Fruit fly (Drosophila melanogaster) whole organism, adult: ENCODE measurements around the gene CG6443.

Experiments used
- CG11617 ChIP-seq: fragments of 200-800 bp; sonication (Bioruptor generic); optimal IDR thresholded peaks from 2 replicates; lab custom pipeline; 2017; ENCODE audit warnings: mild to moderate bottlenecking, missing biosample characterization, missing genetic modification reagents, missing genetic modification characterization
- CG12768 ChIP-seq: fragments of 200-800 bp; sonication (Bioruptor generic); optimal IDR thresholded peaks from 2 replicates; lab custom pipeline; 2017; ENCODE audit warnings: missing biosample characterization, missing genetic modification characterization, mild to moderate bottlenecking, moderate library complexity, missing genetic modification reagents
- CG14711 ChIP-seq: fragments of 200-800 bp; sonication (Bioruptor generic); optimal IDR thresholded peaks from 2 replicates; lab custom pipeline; 2018; ENCODE audit warnings: missing biosample characterization, mild to moderate bottlenecking, missing genetic modification characterization, moderate library complexity
- CG1620 ChIP-seq: fragments of 200-800 bp; sonication (Bioruptor generic); optimal IDR thresholded peaks from 2 replicates; lab custom pipeline; 2016; ENCODE audit warnings: missing biosample characterization, missing genetic modification characterization
- CG33017 ChIP-seq: fragments of 200-800 bp; sonication (Bioruptor generic); optimal IDR thresholded peaks from 2 replicates; lab custom pipeline; 2018; ENCODE audit warnings: missing biosample characterization, mild to moderate bottlenecking, missing genetic modification characterization, moderate library complexity
- CG5204 ChIP-seq: fragments of 200-800 bp; sonication (Bioruptor generic); optimal IDR thresholded peaks from 2 replicates; lab custom pipeline; 2016; ENCODE audit warnings: missing biosample characterization, missing genetic modification characterization
- CG7045 ChIP-seq: fragments of 200-800 bp; sonication (Bioruptor generic); optimal IDR thresholded peaks from 2 replicates; lab custom pipeline; 2017; ENCODE audit warnings: missing biosample characterization, mild to moderate bottlenecking, missing genetic modification characterization
- CG7101 ChIP-seq: fragments of 200-800 bp; sonication (Bioruptor generic); optimal IDR thresholded peaks from 2 replicates; lab custom pipeline; 2018; ENCODE audit warnings: missing biosample characterization, mild to moderate bottlenecking, missing genetic modification characterization, moderate library complexity
- Clk ChIP-seq: fragments of 200-800 bp; sonication (Bioruptor generic); optimal IDR thresholded peaks from 2 replicates; lab custom pipeline; 2017; ENCODE audit warnings: missing biosample characterization, missing genetic modification characterization
- Crg-1 ChIP-seq: fragments of 200-800 bp; sonication (Bioruptor generic); optimal IDR thresholded peaks from 2 replicates; lab custom pipeline; 2016; ENCODE audit warnings: missing biosample characterization, missing genetic modification characterization
- Hr96 ChIP-seq: fragments of 200-800 bp; sonication (Bioruptor generic); optimal IDR thresholded peaks from 2 replicates; lab custom pipeline; 2016; ENCODE audit warnings: missing biosample characterization, missing genetic modification characterization
- Mnt ChIP-seq: fragments of 200-800 bp; sonication (Bioruptor generic); optimal IDR thresholded peaks from 2 replicates; lab custom pipeline; 2016; ENCODE audit warnings: missing biosample characterization, mild to moderate bottlenecking, missing genetic modification characterization
- bab1 ChIP-seq: fragments of 200-800 bp; sonication (Bioruptor generic); optimal IDR thresholded peaks from 3 replicates; lab custom pipeline; 2019; ENCODE audit warnings: missing biosample characterization, mild to moderate bottlenecking, missing genetic modification characterization, moderate library complexity
- cic ChIP-seq: fragments of 200-800 bp; sonication (Bioruptor generic); optimal IDR thresholded peaks from 2 replicates; lab custom pipeline; 2017; ENCODE audit warnings: missing biosample characterization, mild to moderate bottlenecking, missing genetic modification characterization, moderate library complexity
- cnc ChIP-seq, 2 experiments: fragments of >200 bp; optimal IDR thresholded peaks; 2 replicates each; lab custom pipeline; 2017
- kay ChIP-seq: fragments of 200-800 bp; sonication (Bioruptor generic); peaks from one replicate; lab custom pipeline; 2016; ENCODE audit warnings: missing biosample characterization, missing genetic modification characterization, borderline replicate concordance
- ovo ChIP-seq: fragments of 200-800 bp; sonication (Bioruptor generic); optimal IDR thresholded peaks from 2 replicates; lab custom pipeline; 2016; ENCODE audit warnings: missing biosample characterization, missing genetic modification characterization
- pad ChIP-seq: fragments of 200-800 bp; sonication (Bioruptor generic); optimal IDR thresholded peaks from 3 replicates; lab custom pipeline; 2017; ENCODE audit warnings: missing biosample characterization, missing genetic modification characterization, mild to moderate bottlenecking, moderate library complexity, missing genetic modification reagents
- tj ChIP-seq: fragments of 200-800 bp; sonication (Bioruptor generic); optimal IDR thresholded peaks from 3 replicates; lab custom pipeline; 2017; ENCODE audit warnings: missing biosample characterization, mild to moderate bottlenecking, missing genetic modification characterization, moderate library complexity
- toe ChIP-seq: fragments of 200-800 bp; sonication (Bioruptor generic); optimal IDR thresholded peaks from 2 replicates; lab custom pipeline; 2016; ENCODE audit warnings: missing biosample characterization, missing genetic modification characterization

Gene CG6443

dm6 chr2L:10706267-10706666, 22.5 kb upstream of the CG6443 start:
- TF ChIP-seq CG11617 (GFP tag; lab: Kevin White, UChicago) = no peak
- no peak for TF ChIP-seq CG12768
- no peak for TF ChIP-seq CG1620 (GFP tag; lab: Kevin White, UChicago)
- TF ChIP-seq CG7045 = no peak
- TF ChIP-seq CG33017 = no peak
- no peak for TF ChIP-seq pad (GFP tag; lab: Kevin White, UChicago)
- TF ChIP-seq cnc (optimal IDR thresholded peaks at IDR 0.05; lab: Kevin White, UChicago) = no peak
- no peak for TF ChIP-seq ovo (GFP tag; lab: Kevin White, UChicago)
- no peak for TF ChIP-seq CG14711 (tag; lab: Kevin White, UChicago)
- TF ChIP-seq Crg-1 (GFP tag; lab: Kevin White, UChicago) = no peak
- TF ChIP-seq tj (GFP tag; lab: Kevin White, UChicago) = no peak
- no peak for TF ChIP-seq bab1 (GFP tag; lab: Kevin White, UChicago)
- TF ChIP-seq Hr96 = no peak
- TF ChIP-seq cic (GFP tag; lab: Kevin White, UChicago) = no peak
- no peak for TF ChIP-seq Clk (GFP tag; lab: Kevin White, UChicago)
- TF ChIP-seq kay (GFP tag; lab: Kevin White, UChicago) = no peak
- no peak for TF ChIP-seq Mnt (GFP tag; lab: Kevin White, UChicago)

dm6 chr2L:10708089-10708488, 20.7 kb upstream of the CG6443 start:
- TF ChIP-seq CG7101 (no peak), toe (GFP tag; lab: Kevin White, UChicago) (no peak), Hr96 (no peak), pad (GFP tag; lab: Kevin White, UChicago) (no peak), Mnt (GFP tag; lab: Kevin White, UChicago) (no peak), CG12768 (no peak), cic (GFP tag; lab: Kevin White, UChicago) (no peak), cnc (optimal IDR thresholded peaks at IDR 0.05; lab: Kevin White, UChicago) (no peak), CG5204 (GFP tag; lab: Kevin White, UChicago) (no peak), CG1620 (GFP tag; lab: Kevin White, UChicago) (no peak), kay (GFP tag; lab: Kevin White, UChicago) (no peak), CG11617 (GFP tag; lab: Kevin White, UChicago) (no peak), ovo (GFP tag; lab: Kevin White, UChicago) (no peak), CG14711 (tag; lab: Kevin White, UChicago) (no peak), Clk (GFP tag; lab: Kevin White, UChicago) (no peak), CG33017 (no peak)

dm6 chr2L:10709353-10709752, 19.4 kb upstream of the CG6443 start, which contains the start of gene Lip2:
Lip2 (minus strand) TSS chr2L:10709453.
- TF ChIP-seq kay (GFP tag; lab: Kevin White, UChicago) (peak; percentile 17), CG11617 (GFP tag; lab: Kevin White, UChicago) (no peak)

DNA sequence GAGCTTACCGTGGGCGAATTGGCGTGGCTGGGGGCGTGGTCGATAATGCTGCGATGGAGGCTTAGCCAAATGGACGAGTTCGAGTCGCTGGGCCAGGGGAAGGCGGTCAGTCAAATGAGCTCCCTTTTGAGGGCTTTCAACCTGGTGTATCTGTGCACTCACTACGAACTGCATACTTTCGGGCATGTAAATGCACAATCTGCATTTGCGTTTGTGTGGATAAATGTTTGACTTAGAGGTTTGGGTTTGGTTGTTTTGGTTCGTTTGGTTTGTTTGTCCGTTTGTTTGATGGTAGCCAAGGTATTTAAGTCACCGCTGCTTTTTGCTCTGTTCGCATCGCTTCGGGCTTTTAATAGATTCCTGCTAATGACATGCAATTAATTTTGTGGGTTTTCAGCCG, 17.6 kb upstream of the CG6443 start:
- no peak for TF ChIP-seq Hr96
- TF ChIP-seq kay (GFP tag; lab: Kevin White, UChicago) = no peak
- no peak for TF ChIP-seq CG12768
- no peak for TF ChIP-seq Crg-1 (GFP tag; lab: Kevin White, UChicago)
- TF ChIP-seq CG14711 (tag; lab: Kevin White, UChicago) = no peak
- TF ChIP-seq cic (GFP tag; lab: Kevin White, UChicago) = no peak
- no peak for TF ChIP-seq CG5204 (GFP tag; lab: Kevin White, UChicago)
- no peak for TF ChIP-seq ovo (GFP tag; lab: Kevin White, UChicago)
- no peak for TF ChIP-seq CG33017
- no peak for TF ChIP-seq pad (GFP tag; lab: Kevin White, UChicago)
- no peak for TF ChIP-seq Clk (GFP tag; lab: Kevin White, UChicago)
- TF ChIP-seq cnc (optimal IDR thresholded peaks at IDR 0.05; lab: Kevin White, UChicago) = no peak
- no peak for TF ChIP-seq Mnt (GFP tag; lab: Kevin White, UChicago)
- no peak for TF ChIP-seq CG7045

DNA sequence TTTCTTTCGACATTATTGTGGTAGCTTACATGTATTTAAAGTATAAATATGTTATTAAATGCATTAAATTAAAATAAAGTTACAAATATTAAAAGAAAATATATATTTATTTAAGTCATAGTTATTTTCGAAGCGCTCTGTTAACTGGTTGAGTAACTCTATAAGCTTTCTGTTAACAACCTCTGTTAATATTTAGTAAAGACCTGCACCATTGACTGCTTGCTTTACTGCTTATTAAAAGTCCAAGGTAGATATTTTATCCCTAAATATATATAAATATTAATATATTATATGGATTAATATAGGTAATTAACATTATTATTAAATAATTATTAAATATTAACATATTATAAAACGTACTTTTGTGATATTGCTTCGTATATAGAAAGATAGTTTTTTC, 7.2 kb upstream of the CG6443 start:
- TF ChIP-seq CG5204 (GFP tag; lab: Kevin White, UChicago) (no peak), bab1 (GFP tag; lab: Kevin White, UChicago) (no peak), tj (GFP tag; lab: Kevin White, UChicago) (no peak), CG7101 (no peak), cnc (optimal IDR thresholded peaks at IDR 0.05; lab: Kevin White, UChicago) (no peak), CG33017 (no peak), Crg-1 (GFP tag; lab: Kevin White, UChicago) (no peak), CG14711 (tag; lab: Kevin White, UChicago) (no peak), CG12768 (no peak), kay (GFP tag; lab: Kevin White, UChicago) (no peak), Mnt (GFP tag; lab: Kevin White, UChicago) (no peak)

dm6 chr2L:10723903-10724302, 4.9 kb upstream of the CG6443 start, which contains the start of gene CG6431:
CG6431 (plus strand) TSS chr2L:10724203.
- TF ChIP-seq Hr96 = no peak
- TF ChIP-seq CG1620 (GFP tag; lab: Kevin White, UChicago) = no peak
- TF ChIP-seq CG5204 (GFP tag; lab: Kevin White, UChicago) = no peak
- no peak for TF ChIP-seq cnc (optimal IDR thresholded peaks at IDR 0.05; lab: Kevin White, UChicago)
- TF ChIP-seq CG14711 (tag; lab: Kevin White, UChicago) = no peak
- TF ChIP-seq ovo (GFP tag; lab: Kevin White, UChicago) = no peak
- no peak for TF ChIP-seq kay (GFP tag; lab: Kevin White, UChicago)

- no peak for TF ChIP-seq toe (GFP tag; lab: Kevin White, UChicago)
- TF ChIP-seq CG33017 = no peak
- no peak for TF ChIP-seq CG7045
- no peak for TF ChIP-seq cic (GFP tag; lab: Kevin White, UChicago)
- no peak for TF ChIP-seq CG1620 (GFP tag; lab: Kevin White, UChicago)
- no peak for TF ChIP-seq ovo (GFP tag; lab: Kevin White, UChicago)
- no peak for TF ChIP-seq tj (GFP tag; lab: Kevin White, UChicago)
- TF ChIP-seq CG5204 (GFP tag; lab: Kevin White, UChicago) = no peak
- TF ChIP-seq Mnt (GFP tag; lab: Kevin White, UChicago) = no peak
- TF ChIP-seq Clk (GFP tag; lab: Kevin White, UChicago) = no peak
- TF ChIP-seq Crg-1 (GFP tag; lab: Kevin White, UChicago) = no peak
- TF ChIP-seq CG14711 (tag; lab: Kevin White, UChicago) = no peak
- no peak for TF ChIP-seq CG7101
These were observed 1.2 kb downstream of the CG6443 start, which contains the start of gene CG17118 for dm6 chr2L:10729955-10730354. CG17118 (plus strand) TSS chr2L:10730255.
